Fruit fly (Drosophila melanogaster) whole organism, embryonic: ENCODE results near the gene nxf4.

Experiments used
- Antp ChIP-seq: fragments of 200-800 bp; sonication (Bioruptor generic); optimal IDR thresholded peaks from 3 replicates; lab custom pipeline; 2016; ENCODE audit warnings: missing biosample characterization, missing genetic modification characterization
- B-H1 ChIP-seq: fragments of 200-800 bp; sonication (Bioruptor generic); IDR thresholded peaks from 3 replicates; pipeline ENCODE4 v1.3.6; 2022; ENCODE audit warnings: missing biosample characterization, missing genetic modification characterization
- CG10209 ChIP-seq: fragments of 200-800 bp; sonication (Bioruptor generic); optimal IDR thresholded peaks from 3 replicates; lab custom pipeline; 2017; ENCODE audit warnings: missing biosample characterization, mild to moderate bottlenecking, missing genetic modification characterization, missing genetic modification reagents
- CG11504 ChIP-seq: fragments of 200-800 bp; sonication (Bioruptor generic); optimal IDR thresholded peaks from 3 replicates; lab custom pipeline; 2019; ENCODE audit warnings: missing biosample characterization, mild to moderate bottlenecking, missing genetic modification characterization, moderate library complexity
- CG13424 ChIP-seq: fragments of 200-800 bp; sonication (Bioruptor generic); optimal IDR thresholded peaks from 2 replicates; lab custom pipeline; 2019; ENCODE audit warnings: missing biosample characterization, mild to moderate bottlenecking, missing genetic modification characterization, moderate library complexity
- CG14014 ChIP-seq: fragments of 200-800 bp; sonication (Bioruptor generic); IDR thresholded peaks from 2 replicates; pipeline ENCODE4 v1.3.6; 2022; ENCODE audit warnings: missing biosample characterization, missing genetic modification characterization
- CG1529 ChIP-seq: fragments of 200-800 bp; sonication (Bioruptor generic); optimal IDR thresholded peaks from 3 replicates; lab custom pipeline; 2018; ENCODE audit warnings: missing biosample characterization, missing genetic modification characterization
- CG15514 ChIP-seq: fragments of 200-800 bp; sonication (Bioruptor generic); optimal IDR thresholded peaks from 3 replicates; lab custom pipeline; 2017; ENCODE audit warnings: missing biosample characterization, missing genetic modification characterization, mild to moderate bottlenecking, moderate library complexity, missing genetic modification reagents
- CG15696 ChIP-seq: fragments of 200-800 bp; sonication (Bioruptor generic); optimal IDR thresholded peaks from 2 replicates; lab custom pipeline; 2019; ENCODE audit warnings: missing biosample characterization, mild to moderate bottlenecking, missing genetic modification characterization, moderate library complexity
- CG18262 ChIP-seq: fragments of 200-800 bp; optimal IDR thresholded peaks from 3 replicates; lab custom pipeline; 2019; ENCODE audit warnings: missing biosample characterization, mild to moderate bottlenecking, missing genetic modification characterization, moderate library complexity
- CG31365 ChIP-seq: fragments of 200-800 bp; sonication (Bioruptor generic); optimal IDR thresholded peaks from 2 replicates; lab custom pipeline; 2018; ENCODE audit warnings: missing biosample characterization, mild to moderate bottlenecking, missing genetic modification characterization
- CG31388 ChIP-seq: fragments of 200-800 bp; sonication (Bioruptor generic); optimal IDR thresholded peaks from 2 replicates; lab custom pipeline; 2016; ENCODE audit warnings: missing biosample characterization, missing genetic modification characterization
- CG32772 ChIP-seq: fragments of 200-800 bp; sonication (Bioruptor generic); IDR thresholded peaks from 2 replicates; pipeline ENCODE4 v1.3.6; 2022; ENCODE audit warnings: missing biosample characterization, missing genetic modification characterization
- CG5245 ChIP-seq: fragments of 200-800 bp; sonication (Bioruptor generic); optimal IDR thresholded peaks from 3 replicates; lab custom pipeline; 2016; ENCODE audit warnings: missing biosample characterization, missing genetic modification characterization
- CG6272 ChIP-seq: fragments of 200-800 bp; sonication (Bioruptor generic); IDR thresholded peaks from 2 replicates; pipeline ENCODE4 v1.3.6; 2022; ENCODE audit warnings: missing biosample characterization, missing genetic modification characterization
- CG6654 ChIP-seq: fragments of 200-800 bp; sonication (Bioruptor generic); optimal IDR thresholded peaks from 2 replicates; lab custom pipeline; 2017; ENCODE audit warnings: missing biosample characterization, mild to moderate bottlenecking, missing genetic modification characterization
- CG9817 ChIP-seq: fragments of 200-800 bp; sonication (Bioruptor generic); optimal IDR thresholded peaks from 2 replicates; lab custom pipeline; 2018; ENCODE audit warnings: missing biosample characterization, mild to moderate bottlenecking, missing genetic modification characterization, moderate library complexity
- CoRest ChIP-seq: fragments of 200-800 bp; sonication (Bioruptor generic); optimal IDR thresholded peaks from 3 replicates; lab custom pipeline; 2018; ENCODE audit warnings: missing biosample characterization, mild to moderate bottlenecking, missing genetic modification characterization, moderate library complexity
- D19A ChIP-seq: fragments of 200-800 bp; optimal IDR thresholded peaks from 3 replicates; lab custom pipeline; 2019; ENCODE audit warnings: missing biosample characterization, mild to moderate bottlenecking, missing genetic modification characterization, moderate library complexity
- Drgx ChIP-seq: fragments of 200-800 bp; sonication (Bioruptor generic); IDR thresholded peaks from 2 replicates; pipeline ENCODE4 v1.3.6; 2022; ENCODE audit warnings: missing biosample characterization, missing genetic modification characterization
- E2f2 ChIP-seq: fragments of 200-800 bp; sonication (Bioruptor generic); IDR thresholded peaks from 2 replicates; pipeline ENCODE4 v1.3.6; 2022; ENCODE audit warnings: missing biosample characterization, missing genetic modification characterization
- HHEX ChIP-seq: fragments of 200-800 bp; sonication (Bioruptor generic); optimal IDR thresholded peaks from 3 replicates; lab custom pipeline; 2017; ENCODE audit warnings: missing biosample characterization, mild to moderate bottlenecking, missing genetic modification characterization, missing genetic modification reagents
- HLH3B ChIP-seq: fragments of 200-800 bp; sonication (Bioruptor generic); IDR thresholded peaks from 2 replicates; pipeline ENCODE4 v1.3.6; 2022; ENCODE audit warnings: missing biosample characterization, missing genetic modification characterization
- Kr ChIP-seq: fragments of 200-800 bp; sonication (Bioruptor generic); optimal IDR thresholded peaks from 2 replicates; lab custom pipeline; 2017; ENCODE audit warnings: missing biosample characterization, mild to moderate bottlenecking, missing genetic modification characterization
- Pdp1 ChIP-seq, 2 experiments: fragments of 200-800 bp; sonication (Bioruptor generic); optimal IDR thresholded peaks; 3 replicates each; lab custom pipeline; 2016; ENCODE audit warnings: missing biosample characterization in 2 of 2, missing genetic modification characterization in 2 of 2, mild to moderate bottlenecking in 1 of 2, moderate library complexity in 1 of 2
- Ptx1 ChIP-seq: fragments of 200-800 bp; sonication (Bioruptor generic); IDR thresholded peaks from 2 replicates; pipeline ENCODE4 v1.3.6; 2022; ENCODE audit warnings: missing biosample characterization, missing genetic modification characterization
- Ssrp ChIP-seq: fragments of 200-800 bp; sonication (Bioruptor generic); optimal IDR thresholded peaks from 2 replicates; lab custom pipeline; 2018; ENCODE audit warnings: missing biosample characterization, mild to moderate bottlenecking, missing genetic modification characterization, moderate library complexity
- bcd ChIP-seq: fragments of 200-800 bp; sonication (Bioruptor generic); optimal IDR thresholded peaks from 2 replicates; lab custom pipeline; 2017; ENCODE audit warnings: missing biosample characterization, mild to moderate bottlenecking, missing genetic modification characterization
- dan ChIP-seq: fragments of 200-800 bp; sonication (Bioruptor generic); IDR thresholded peaks from 2 replicates; pipeline ENCODE4 v1.3.6; 2022; ENCODE audit warnings: missing biosample characterization, missing genetic modification characterization
- dmrt99B ChIP-seq: fragments of 200-800 bp; sonication (Bioruptor generic); optimal IDR thresholded peaks from 2 replicates; lab custom pipeline; 2018; ENCODE audit warnings: missing biosample characterization, mild to moderate bottlenecking, missing genetic modification characterization, moderate library complexity
- en ChIP-seq: fragments of 200-800 bp; sonication (Bioruptor generic); optimal IDR thresholded peaks from 2 replicates; lab custom pipeline; 2016; ENCODE audit warnings: missing biosample characterization, missing genetic modification characterization
- esg ChIP-seq: fragments of 200-800 bp; sonication (Bioruptor generic); conservative IDR thresholded peaks from 2 replicates; pipeline ENCODE4 v1.3.6; 2022; ENCODE audit warnings: missing biosample characterization, missing genetic modification characterization
- fd3F ChIP-seq: fragments of 200-800 bp; sonication (Bioruptor generic); optimal IDR thresholded peaks from 2 replicates; lab custom pipeline; 2018; ENCODE audit warnings: missing biosample characterization, mild to moderate bottlenecking, missing genetic modification characterization, moderate library complexity
- fd96Cb ChIP-seq: fragments of 200-800 bp; sonication (Bioruptor generic); optimal IDR thresholded peaks from 2 replicates; lab custom pipeline; 2018; ENCODE audit warnings: missing biosample characterization, mild to moderate bottlenecking, missing genetic modification characterization, moderate library complexity
- gem ChIP-seq: fragments of 200-800 bp; sonication (Bioruptor generic); optimal IDR thresholded peaks from 2 replicates; lab custom pipeline; 2019; ENCODE audit warnings: missing biosample characterization, mild to moderate bottlenecking, missing genetic modification characterization, moderate library complexity
- inv ChIP-seq: fragments of 200-800 bp; sonication (Bioruptor generic); IDR thresholded peaks from 2 replicates; pipeline ENCODE4 v1.3.6; 2022; ENCODE audit warnings: missing biosample characterization, missing genetic modification characterization; ENCODE audit not compliant: partially characterized antibody
- lab ChIP-seq: fragments of 200-800 bp; sonication (Bioruptor generic); optimal IDR thresholded peaks from 3 replicates; lab custom pipeline; 2017; ENCODE audit warnings: missing biosample characterization, missing genetic modification characterization, mild to moderate bottlenecking, moderate library complexity, missing genetic modification reagents
- lmd ChIP-seq: fragments of 200-800 bp; sonication (Bioruptor generic); IDR thresholded peaks from 2 replicates; pipeline ENCODE4 v1.3.6; 2022; ENCODE audit warnings: missing biosample characterization, missing genetic modification characterization
- lola ChIP-seq, 3 experiments: fragments of >200 bp in 2 of 3; fragments of 200-800 bp in 1 of 3; sonication (Bioruptor generic) in 1 of 3; optimal IDR thresholded peaks; 2 replicates each; lab custom pipeline; 2017 to 2019; ENCODE audit warnings: missing biosample characterization in 3 of 3, missing genetic modification characterization in 3 of 3, mild to moderate bottlenecking in 1 of 3, moderate library complexity in 1 of 3
- nerfin-1 ChIP-seq: fragments of 200-800 bp; sonication (Bioruptor generic); optimal IDR thresholded peaks from 3 replicates; lab custom pipeline; 2019; ENCODE audit warnings: missing biosample characterization, mild to moderate bottlenecking, missing genetic modification characterization, moderate library complexity
- nmo ChIP-seq: fragments of 200-800 bp; sonication (Bioruptor generic); optimal IDR thresholded peaks from 2 replicates; lab custom pipeline; 2018; ENCODE audit warnings: missing biosample characterization, mild to moderate bottlenecking, missing genetic modification characterization, moderate library complexity
- otp ChIP-seq: fragments of 200-800 bp; sonication (Bioruptor generic); IDR thresholded peaks from 3 replicates; pipeline ENCODE4, ENCODE4 v1.3.6; 2022; ENCODE audit warnings: missing biosample characterization, missing genetic modification characterization
- scrt ChIP-seq: fragments of 200-800 bp; sonication (Bioruptor generic); optimal IDR thresholded peaks from 2 replicates; lab custom pipeline; 2018; ENCODE audit warnings: missing biosample characterization, mild to moderate bottlenecking, missing genetic modification characterization, moderate library complexity
- sens ChIP-seq: fragments of 200-800 bp; sonication (Bioruptor generic); peaks from one replicate; lab custom pipeline; 2016; ENCODE audit warnings: missing biosample characterization, missing genetic modification characterization
- toy ChIP-seq: fragments of 200-800 bp; sonication (Bioruptor generic); IDR thresholded peaks from 2 replicates; pipeline ENCODE4 v1.3.6; 2022; ENCODE audit warnings: missing biosample characterization, missing genetic modification characterization
- unc-4 ChIP-seq: fragments of 200-800 bp; sonication (Bioruptor generic); IDR thresholded peaks from 2 replicates; pipeline ENCODE4 v1.3.6; 2022; ENCODE audit warnings: missing biosample characterization, missing genetic modification characterization; ENCODE audit not compliant: partially characterized antibody
- yki ChIP-seq: fragments of >200 bp; optimal IDR thresholded peaks from 3 replicates; lab custom pipeline; 2018
- zen ChIP-seq: fragments of 200-800 bp; sonication (Bioruptor generic); optimal IDR thresholded peaks from 3 replicates; lab custom pipeline; 2018; ENCODE audit warnings: missing biosample characterization, mild to moderate bottlenecking, missing genetic modification characterization, moderate library complexity

The nxf4 gene

DNA sequence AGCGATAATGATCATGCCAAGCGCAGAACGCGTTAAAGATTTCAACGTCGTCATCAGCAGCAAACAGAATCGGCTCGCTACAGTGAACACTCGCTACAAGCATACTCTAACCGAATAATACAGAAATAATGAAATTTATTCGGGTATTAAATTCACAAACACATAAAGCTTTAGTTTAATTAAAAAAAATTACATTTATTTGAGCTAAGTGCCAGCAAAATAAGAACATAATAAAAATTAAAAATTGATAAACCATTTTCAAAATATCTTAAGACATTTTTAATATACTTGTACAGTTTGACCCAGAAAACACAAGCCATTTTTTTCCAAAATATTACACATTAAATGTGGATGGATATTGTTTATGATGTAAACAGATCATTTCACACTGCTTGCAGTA is 20.3 kb upstream of the nxf4 start:
- TF ChIP-seq toy (GFP tag; lab: Robert Waterston, UW) (no peak), HLH3B (no peak), HHEX (no peak), lola (GFP tag; optimal IDR thresholded peaks at IDR 0.05; lab: Kevin White, UChicago) (no peak), yki (lab: Kevin White, UChicago) (no peak), Ssrp (tag; lab: Kevin White, UChicago) (no peak), en (GFP tag; lab: Kevin White, UChicago) (no peak), Kr (GFP tag; lab: Kevin White, UChicago) (no peak), CG5245 (GFP tag; lab: Kevin White, UChicago) (no peak), CG9817 (tag; lab: Kevin White, UChicago) (no peak)
- TF ChIP-seq, all 482 proteins: peak for 0

DNA sequence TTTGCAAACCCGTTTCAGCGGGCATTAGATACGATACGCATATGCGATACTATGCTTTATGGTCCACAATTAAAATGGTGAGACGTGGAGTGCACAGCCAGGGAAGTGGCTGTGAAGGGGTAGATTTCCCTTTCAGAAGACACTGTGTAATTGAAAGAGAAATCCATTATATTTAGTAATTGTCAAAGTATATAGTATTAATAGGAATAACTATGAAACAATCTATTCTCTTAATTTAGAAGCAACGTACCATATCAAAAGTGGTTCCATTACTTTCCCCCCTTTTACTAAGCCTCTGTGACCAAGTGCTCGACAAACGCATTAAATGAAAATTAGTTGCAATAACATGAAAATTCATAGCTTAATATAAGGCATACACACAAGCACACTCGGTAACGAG is 15.8 kb upstream of the nxf4 start:
- peak; percentile 60 for TF ChIP-seq Drgx (GFP tag; lab: Robert Waterston, UW)
- no peak for TF ChIP-seq zen
- no peak for TF ChIP-seq CG1529 (GFP tag; lab: Kevin White, UChicago)
- no peak for TF ChIP-seq inv
- TF ChIP-seq nerfin-1 (tag; lab: Kevin White, UChicago), result no peak
- peak; percentile 5 for TF ChIP-seq sens (GFP tag; lab: Kevin White, UChicago)
- no peak for TF ChIP-seq lmd (GFP tag; lab: Robert Waterston, UW)
- no peak for TF ChIP-seq CG31388 (GFP tag; lab: Kevin White, UChicago)
- TF ChIP-seq CG6654 (GFP tag; lab: Kevin White, UChicago), result no peak

DNA sequence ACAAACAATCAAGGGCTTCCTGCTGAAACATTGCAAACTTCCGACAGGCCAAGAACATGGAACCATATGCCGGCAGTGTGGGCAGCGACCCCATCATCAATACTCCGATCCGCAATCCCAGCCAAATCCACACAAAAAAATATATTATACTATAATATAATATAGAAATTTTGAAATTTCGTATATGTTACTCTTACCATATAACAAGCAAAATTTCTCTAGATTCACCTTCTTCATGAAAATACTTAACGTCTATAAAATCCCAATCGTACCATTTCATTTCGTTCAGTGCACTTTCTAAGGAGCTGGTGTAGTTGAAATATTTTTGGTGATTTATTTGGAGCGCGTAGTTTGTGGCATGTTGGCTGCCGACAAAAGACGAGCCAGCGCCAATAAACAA is 11.9 kb upstream of the nxf4 start:
- TF ChIP-seq unc-4 (GFP tag; lab: Robert Waterston, UW) (no peak), E2f2 (GFP tag; lab: Robert Waterston, UW) (no peak), Pdp1 (GFP tag; optimal IDR thresholded peaks at IDR 0.05; lab: Kevin White, UChicago) (no peak), CG15514 (GFP tag; lab: Kevin White, UChicago) (peak; percentile 38), scrt (GFP tag; lab: Kevin White, UChicago) (peak; percentile 2), fd96Cb (tag; lab: Kevin White, UChicago) (peak; percentile 6), gem (tag; lab: Kevin White, UChicago) (peak; percentile 60), CG32772 (GFP tag; lab: Robert Waterston, UW) (peak; percentile 43; the same call in 1 of the 2 replicates), dan (GFP tag; lab: Robert Waterston, UW) (no peak), lab (GFP tag; lab: Kevin White, UChicago) (peak; percentile 66), nmo (peak; percentile 4), CG31365 (tag; lab: Kevin White, UChicago) (no peak), Antp (no peak), CG14014 (GFP tag; lab: Robert Waterston, UW) (0 out of 2 replicates have a peak, but pooled peaks have one; percentile 16), B-H1 (0 out of 3 replicates have a peak, but pooled peaks have one; percentile 10), Ptx1 (GFP tag; lab: Robert Waterston, UW) (peak; percentile 47), CG6272 (GFP tag; lab: Robert Waterston, UW) (no peak), CG11504 (tag; lab: Kevin White, UChicago) (peak; percentile 62), D19A (tag; lab: Kevin White, UChicago) (no peak), CoRest (tag; lab: Kevin White, UChicago) (peak; percentile 10), fd3F (GFP tag; lab: Kevin White, UChicago) (peak; percentile 34), CG13424 (tag; lab: Kevin White, UChicago) (peak; percentile 40), otp (0 out of 3 replicates have a peak, but pooled peaks have one; percentile 9), CG18262 (tag; lab: Kevin White, UChicago) (no peak), dmrt99B (peak; percentile 55), HHEX (peak; percentile 28), esg (GFP tag; lab: Robert Waterston, UW) (no peak), bcd (GFP tag; lab: Kevin White, UChicago) (no peak), CG15696 (tag; lab: Kevin White, UChicago) (no peak), CG10209 (peak; percentile 12)
